Fruit fly (Drosophila melanogaster): Measurements from ENCODE around the gene CG12237.

CG12237 gene

DNA sequence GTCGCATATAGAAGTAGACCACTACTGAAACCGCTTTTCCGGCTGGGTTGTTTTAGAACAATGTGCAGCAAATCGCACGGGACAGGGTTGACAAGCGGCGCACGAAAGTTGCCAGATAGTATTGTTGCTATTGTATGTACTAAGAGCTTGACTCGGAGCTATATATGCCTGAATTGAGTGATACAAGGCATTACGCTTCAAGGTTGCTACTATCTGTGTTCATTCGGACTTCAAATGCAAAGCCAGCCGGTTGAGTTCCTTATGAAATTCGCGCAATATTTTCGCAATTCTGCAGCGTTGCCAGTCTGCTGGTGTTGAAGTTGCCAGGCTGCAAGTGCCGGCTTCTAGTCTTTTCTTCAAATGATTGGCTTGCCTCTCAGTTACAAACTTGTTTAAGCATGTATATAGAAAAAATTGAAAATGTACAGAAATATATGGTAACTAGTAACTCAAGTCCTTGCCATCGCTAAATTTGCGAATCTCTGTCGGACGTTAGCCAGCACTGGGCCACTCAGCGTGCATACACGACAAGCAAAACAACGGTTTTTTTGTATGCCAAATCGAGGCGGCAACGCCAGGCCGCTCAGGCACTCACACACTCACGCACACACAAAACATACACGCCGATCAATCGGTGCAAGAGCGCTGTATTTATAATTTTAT, 9.2 kb upstream of the CG12237 start, which contains the start of the genes Ranbp21 and Elys (continued):
- peak; percentile 3 for TF ChIP-seq CG34406 (GFP tag; optimal IDR thresholded peaks at IDR 0.05)
- no peak for TF ChIP-seq fkh (GFP tag; optimal IDR thresholded peaks at IDR 0.05)
- peak; percentile 76 for TF ChIP-seq Hr39 (GFP tag; optimal IDR thresholded peaks at IDR 0.05)
- peak; percentile 13 for TF ChIP-seq Lpt (GFP tag; optimal IDR thresholded peaks at IDR 0.05)
- no peak for TF ChIP-seq net (GFP tag; optimal IDR thresholded peaks at IDR 0.05)
- TF ChIP-seq Hr38 (GFP tag; optimal IDR thresholded peaks at IDR 0.05): no peak
- no peak for TF ChIP-seq CG10669 (GFP tag; optimal IDR thresholded peaks at IDR 0.05)
- TF ChIP-seq CG6163 (GFP tag; IDR thresholded peaks at IDR 0.05): peak; percentile 66; the same call in 2 of the 3 replicates
- TF ChIP-seq Gug (GFP tag; IDR thresholded peaks at IDR 0.05): 0 out of 2 replicates have a peak, but pooled peaks have one; percentile 32
- TF ChIP-seq acj6 (GFP tag; optimal IDR thresholded peaks at IDR 0.05): no peak
- no peak for TF ChIP-seq CG15336 (GFP tag; IDR thresholded peaks at IDR 0.05)
- TF ChIP-seq CG32006 (GFP tag; optimal IDR thresholded peaks at IDR 0.05): no peak
- no peak for TF ChIP-seq Hr4 (GFP tag; optimal IDR thresholded peaks at IDR 0.05)
- TF ChIP-seq cyc (GFP tag; optimal IDR thresholded peaks at IDR 0.05): peak; percentile 71
- TF ChIP-seq fd85E (GFP tag; optimal IDR thresholded peaks at IDR 0.05): no peak
- TF ChIP-seq esn (GFP tag; optimal IDR thresholded peaks at IDR 0.05): peak; percentile 58
- no peak for TF ChIP-seq CG11294 (GFP tag; IDR thresholded peaks at IDR 0.05)
- TF ChIP-seq Sox14 (GFP tag; optimal IDR thresholded peaks at IDR 0.05): peak; percentile 74
- TF ChIP-seq CG11902 (GFP tag; optimal IDR thresholded peaks at IDR 0.05): no peak
- TF ChIP-seq Met (GFP tag; optimal IDR thresholded peaks at IDR 0.05): no peak
- no peak for TF ChIP-seq Ets96B (tag; optimal IDR thresholded peaks at IDR 0.05)
- TF ChIP-seq CG10631 (GFP tag; optimal IDR thresholded peaks at IDR 0.05): no peak
- TF ChIP-seq dac (GFP tag; optimal IDR thresholded peaks at IDR 0.05): no peak
- TF ChIP-seq CG31627 (GFP tag; optimal IDR thresholded peaks at IDR 0.05): peak; percentile 74
- no peak for TF ChIP-seq Eip75B (GFP tag; optimal IDR thresholded peaks at IDR 0.05)
- no peak for TF ChIP-seq CG3919 (GFP tag; optimal IDR thresholded peaks at IDR 0.05)
- TF ChIP-seq CG11762 (GFP tag; optimal IDR thresholded peaks at IDR 0.05; ENCODE audit: insufficient read depth): no peak
- peak; percentile 77 for TF ChIP-seq Eip78C (GFP tag)

DNA sequence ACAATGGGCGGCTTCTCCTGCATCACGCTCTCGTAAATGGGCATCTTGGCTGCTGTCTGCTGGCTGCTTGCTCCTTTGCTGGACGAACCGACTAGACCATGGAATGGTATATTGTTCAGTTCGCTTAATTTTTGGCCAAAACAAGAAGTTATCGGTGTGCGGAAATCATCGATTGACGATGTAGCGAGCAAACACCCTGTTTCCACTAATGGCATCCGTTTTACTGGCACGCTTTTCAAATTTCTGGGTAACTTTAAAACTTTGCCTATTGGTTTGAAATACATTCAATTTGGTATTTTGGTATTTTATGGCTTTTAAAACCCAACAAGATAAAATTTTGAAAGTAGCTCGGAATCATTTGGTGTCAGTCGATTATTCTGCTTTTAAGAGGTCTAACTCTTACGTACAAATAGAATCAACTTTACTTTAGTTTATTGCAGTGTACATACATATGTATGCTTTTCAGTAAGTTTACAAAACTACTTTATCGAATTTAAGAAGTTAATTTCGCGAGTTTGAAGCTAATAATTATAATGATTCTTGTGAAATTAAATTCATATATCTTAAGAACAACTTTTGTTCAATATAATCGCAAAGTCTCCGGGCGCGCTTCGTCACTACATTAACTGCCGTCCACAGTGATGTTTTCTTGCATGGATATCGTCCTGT, 3.3 kb upstream of the CG12237 start, which contains the start of gene Arp10:
Gene Arp10, minus strand, starts transcription at position 304 of the 669 bp plus-strand sequence.
- peak; percentile 7 for TF ChIP-seq Ets96B (tag; optimal IDR thresholded peaks at IDR 0.05)
- peak; percentile 55 for TF ChIP-seq Eip78C (GFP tag)
- TF ChIP-seq acj6 (GFP tag; optimal IDR thresholded peaks at IDR 0.05): no peak
- peak; percentile 26 for TF ChIP-seq CG31627 (GFP tag; optimal IDR thresholded peaks at IDR 0.05)
- peak; percentile 28 for TF ChIP-seq achi (GFP tag; optimal IDR thresholded peaks at IDR 0.05)
- peak; percentile 5 for TF ChIP-seq topi (GFP tag; optimal IDR thresholded peaks at IDR 0.05)
- peak; percentile 17 for TF ChIP-seq esn (GFP tag; optimal IDR thresholded peaks at IDR 0.05)
- TF ChIP-seq CG9139 (GFP tag; optimal IDR thresholded peaks at IDR 0.05): no peak
- peak; percentile 30 for TF ChIP-seq Hr4 (GFP tag; optimal IDR thresholded peaks at IDR 0.05)
- peak; percentile 12 for TF ChIP-seq CG3032 (tag; optimal IDR thresholded peaks at IDR 0.05)

- TF ChIP-seq dsx (GFP tag; optimal IDR thresholded peaks at IDR 0.05; ENCODE audit: poor library complexity, severe bottlenecking) (no peak), CG1621 (tag; optimal IDR thresholded peaks at IDR 0.05) (no peak), Hr39 (GFP tag; optimal IDR thresholded peaks at IDR 0.05) (no peak), Eip78C (GFP tag) (peak; percentile 68), achi (GFP tag; optimal IDR thresholded peaks at IDR 0.05) (no peak), Eip75B (GFP tag; optimal IDR thresholded peaks at IDR 0.05) (no peak), esn (GFP tag; optimal IDR thresholded peaks at IDR 0.05) (no peak), Hr4 (GFP tag; optimal IDR thresholded peaks at IDR 0.05) (no peak), ss (GFP tag; optimal IDR thresholded peaks at IDR 0.05) (peak in 1 of 2 experiments; percentile 20), Met (GFP tag; optimal IDR thresholded peaks at IDR 0.05) (no peak), CG6163 (GFP tag; IDR thresholded peaks at IDR 0.05) (no peak)
These were observed 1.9 kb downstream of the CG12237 start for dm6 chrX:19640707-19641248.

Measured in whole organism, prepupa.